Fruit fly (Drosophila melanogaster) S2 (cell line): ENCODE measurements around the gene mei-38.
A peak's percentile ranks its signal among the peaks of the same experiment; 100 is the strongest.

Experiments
- CG8478 ChIP-seq: fragments of >200 bp; optimal IDR thresholded peaks from 2 replicates; lab custom pipeline; 2018
- CTCF ChIP-seq, 2 experiments: fragments of >200 bp; optimal IDR thresholded peaks; 2 replicates each; lab custom pipeline; 2018

The mei-38 gene

dm6 chrX:1478276-1479122 lies 1.6 kb downstream of the mei-38 start, which contains the start of gene rush:
TSS of gene rush (plus strand) at chrX:1478552.
- TF ChIP-seq CTCF (optimal IDR thresholded peaks at IDR 0.05; lab: Kevin White, UChicago) (no peak), CG8478 (lab: Kevin White, UChicago) (no peak)

- TF ChIP-seq CG8478 (lab: Kevin White, UChicago): no peak
- no peak for TF ChIP-seq CTCF (optimal IDR thresholded peaks at IDR 0.05; lab: Kevin White, UChicago)
Measured at dm6 chrX:1480426-1480825, 3.6 kb downstream of the mei-38 start.

dm6 chrX:1482840-1483518 lies 6.1 kb downstream of the mei-38 start, which contains the start of the genes sta and inc:
TSS of gene sta (minus strand) at chrX:1483413.
TSS of gene inc (plus strand) at chrX:1483479.
- TF ChIP-seq CTCF (optimal IDR thresholded peaks at IDR 0.05; lab: Kevin White, UChicago): peak; percentile 23 to 47
- no peak for TF ChIP-seq CG8478 (lab: Kevin White, UChicago)

dm6 chrX:1507751-1508150 lies 30.9 kb downstream of the mei-38 start, which contains the start of gene Nmdar2:
TSS of gene Nmdar2 (minus strand) at chrX:1507809.
- TF ChIP-seq CG8478 (lab: Kevin White, UChicago) (no peak), CTCF (optimal IDR thresholded peaks at IDR 0.05; lab: Kevin White, UChicago) (no peak)

dm6 chrX:1508241-1508823 lies 31.5 kb downstream of the mei-38 start:
- no peak for TF ChIP-seq CG8478 (lab: Kevin White, UChicago)
- no peak for TF ChIP-seq CTCF (optimal IDR thresholded peaks at IDR 0.05; lab: Kevin White, UChicago)

- TF ChIP-seq CTCF (optimal IDR thresholded peaks at IDR 0.05; lab: Kevin White, UChicago) (peak; percentile 67 to 70), CG8478 (lab: Kevin White, UChicago) (no peak)
Measured at dm6 chrX:1512753-1513226, 35.9 kb downstream of the mei-38 start, which contains the start of gene CG14795. TSS of gene CG14795 (minus strand) at chrX:1512803.

dm6 chrX:1513865-1514264 lies 37.0 kb downstream of the mei-38 start:
- no peak for TF ChIP-seq CG8478 (lab: Kevin White, UChicago)
- no peak for TF ChIP-seq CTCF (optimal IDR thresholded peaks at IDR 0.05; lab: Kevin White, UChicago)

dm6 chrX:1517618-1518017 lies 40.8 kb downstream of the mei-38 start:
- no peak for TF ChIP-seq CG8478 (lab: Kevin White, UChicago)
- TF ChIP-seq CTCF (optimal IDR thresholded peaks at IDR 0.05; lab: Kevin White, UChicago): no peak

dm6 chrX:1523277-1523676 lies 46.4 kb downstream of the mei-38 start:
- peak; percentile 73 to 87 for TF ChIP-seq CTCF (optimal IDR thresholded peaks at IDR 0.05; lab: Kevin White, UChicago)
